Fruit fly (Drosophila melanogaster): ENCODE measurements around the gene CG42526.

CG42526 gene

DNA sequence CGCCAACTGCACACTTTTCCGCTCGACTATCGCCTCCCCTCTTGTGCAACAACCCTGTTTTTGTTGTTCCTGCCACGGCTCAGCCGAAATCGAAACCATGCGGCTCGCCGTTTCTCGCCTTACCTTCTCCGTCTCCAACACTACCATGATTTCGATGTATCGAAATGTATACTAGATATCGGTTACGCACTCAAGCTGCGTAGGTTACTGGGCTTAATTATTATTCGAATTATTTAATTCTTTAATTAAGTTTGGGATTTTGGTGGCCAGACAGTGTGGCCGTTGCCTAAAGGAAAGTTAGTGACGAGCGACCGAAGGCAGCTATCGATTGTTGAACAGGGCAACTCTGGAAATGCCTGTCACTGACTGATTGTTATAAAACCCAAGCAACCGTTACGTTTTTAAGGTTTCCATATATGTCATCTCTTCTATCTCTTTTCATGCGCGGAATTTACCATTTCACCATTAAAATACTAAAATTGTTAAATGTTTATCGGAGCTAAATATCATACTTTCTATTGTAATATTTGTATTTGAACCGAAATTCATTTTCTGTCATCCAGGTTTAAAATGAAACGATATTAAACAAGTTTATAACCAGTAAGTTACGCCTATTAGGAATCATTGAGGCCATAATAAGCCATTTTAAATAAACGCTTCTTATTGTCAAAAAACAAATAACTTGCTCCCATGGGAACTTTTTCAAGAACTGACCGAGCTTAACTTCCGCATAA, 32.9 kb downstream of the CG42526 start, which contains the start of gene eIF4E1 (continued):
- TF ChIP-seq Sin3A (optimal IDR thresholded peaks at IDR 0.05): peak; percentile 89
- peak; percentile 96 for TF ChIP-seq CG9437 (GFP tag; optimal IDR thresholded peaks at IDR 0.05)
- peak; percentile 77 for TF ChIP-seq CG12659 (GFP tag; optimal IDR thresholded peaks at IDR 0.05)
- no peak for TF ChIP-seq gcm2 (GFP tag; optimal IDR thresholded peaks at IDR 0.05)
- TF ChIP-seq CG1602 (GFP tag; optimal IDR thresholded peaks at IDR 0.05): no peak
- no peak for TF ChIP-seq CG7556 (GFP tag; optimal IDR thresholded peaks at IDR 0.05)
- TF ChIP-seq bbx (GFP tag; IDR thresholded peaks at IDR 0.05; ENCODE audit: partially characterized antibody): peak; percentile 85
- TF ChIP-seq maf-S (GFP tag; optimal IDR thresholded peaks at IDR 0.05): peak; percentile 2
- no peak for TF ChIP-seq p53 (GFP tag; optimal IDR thresholded peaks at IDR 0.05)
- no peak for TF ChIP-seq sqz (GFP tag; optimal IDR thresholded peaks at IDR 0.05)
- TF ChIP-seq jumu (GFP tag; optimal IDR thresholded peaks at IDR 0.05): peak; percentile 3
- TF ChIP-seq Dref (GFP tag; IDR thresholded peaks at IDR 0.05): peak; percentile 92
- no peak for TF ChIP-seq CG7271 (tag; optimal IDR thresholded peaks at IDR 0.05)
- TF ChIP-seq CG11456 (GFP tag; IDR thresholded peaks at IDR 0.05): no peak
- TF ChIP-seq CG17829 (tag; optimal IDR thresholded peaks at IDR 0.05): peak; percentile 73
- no peak for TF ChIP-seq CG15269 (tag; optimal IDR thresholded peaks at IDR 0.05)
- TF ChIP-seq CG2678 (tag; optimal IDR thresholded peaks at IDR 0.05): no peak
- TF ChIP-seq kay (GFP tag; optimal IDR thresholded peaks at IDR 0.05): peak; percentile 23
- TF ChIP-seq CG9932 (GFP tag; IDR thresholded peaks at IDR 0.05): peak; percentile 31; the same call in 1 of the 2 replicates
- no peak for TF ChIP-seq hkb (optimal IDR thresholded peaks at IDR 0.05)
- no peak for TF ChIP-seq hkb (GFP tag; IDR thresholded peaks at IDR 0.05)
- TF ChIP-seq ssp (GFP tag; IDR thresholded peaks at IDR 0.05): peak; percentile 38
- TF ChIP-seq BEAF-32 (GFP tag; optimal IDR thresholded peaks at IDR 0.05): peak; percentile 90
- TF ChIP-seq hbn (GFP tag; IDR thresholded peaks at IDR 0.05; ENCODE audit: partially characterized antibody): peak; percentile 57
- TF ChIP-seq NC2β (GFP tag; optimal IDR thresholded peaks at IDR 0.05): peak; percentile 7
- peak; percentile 9 for TF ChIP-seq slou (GFP tag; optimal IDR thresholded peaks at IDR 0.05)
- TF ChIP-seq HLH54F (GFP tag; optimal IDR thresholded peaks at IDR 0.05): peak; percentile 29
- TF ChIP-seq Lhr (GFP tag; optimal IDR thresholded peaks at IDR 0.05): peak; percentile 79
- TF ChIP-seq nau (GFP tag; optimal IDR thresholded peaks at IDR 0.05): no peak
- peak; percentile 52 for TF ChIP-seq CG17186 (GFP tag; optimal IDR thresholded peaks at IDR 0.05)
- peak; percentile 80 for TF ChIP-seq CG13287 (GFP tag; IDR thresholded peaks at IDR 0.05; ENCODE audit: partially characterized antibody)
- TF ChIP-seq HLH4C (GFP tag; IDR thresholded peaks at IDR 0.05; ENCODE audit: partially characterized antibody): peak; percentile 57; the same call in 2 of the 3 replicates
- TF ChIP-seq ems (GFP tag; optimal IDR thresholded peaks at IDR 0.05): peak; percentile 37
- peak; percentile 65 for TF ChIP-seq Rfx (GFP tag; IDR thresholded peaks at IDR 0.05)
- peak; percentile 2 for TF ChIP-seq lilli (GFP tag; optimal IDR thresholded peaks at IDR 0.05)
- no peak for TF ChIP-seq CG10321 (GFP tag; IDR thresholded peaks at IDR 0.05)
- peak; percentile 52; the same call in 1 of the 2 replicates for TF ChIP-seq CG4360 (GFP tag; IDR thresholded peaks at IDR 0.05)
- peak; percentile 36; the same call in 2 of the 3 replicates for TF ChIP-seq CG14860 (GFP tag; IDR thresholded peaks at IDR 0.05; ENCODE audit: partially characterized antibody)
- peak; percentile 1 for TF ChIP-seq CG1233 (GFP tag; optimal IDR thresholded peaks at IDR 0.05)
- peak; percentile 56 to 91 for TF ChIP-seq Pdp1 (GFP tag; optimal IDR thresholded peaks at IDR 0.05)
- peak; percentile 87 for TF ChIP-seq CG3281 (GFP tag; optimal IDR thresholded peaks at IDR 0.05)
- no peak for TF ChIP-seq fd102C (GFP tag; optimal IDR thresholded peaks at IDR 0.05)
- peak in 1 of 2 experiments; percentile 5 for TF ChIP-seq crp (GFP tag; optimal IDR thresholded peaks at IDR 0.05)
- peak; percentile 28 for TF ChIP-seq CG1792 (GFP tag; optimal IDR thresholded peaks at IDR 0.05)
- no peak for TF ChIP-seq Six4 (GFP tag; optimal IDR thresholded peaks at IDR 0.05)
- no peak for TF ChIP-seq Hmx (GFP tag; optimal IDR thresholded peaks at IDR 0.05)
- peak; percentile 5 for TF ChIP-seq gem (tag; optimal IDR thresholded peaks at IDR 0.05)
- TF ChIP-seq Camta (GFP tag; optimal IDR thresholded peaks at IDR 0.05): peak; percentile 32
- peak; percentile 5 for TF ChIP-seq CG9876 (GFP tag; optimal IDR thresholded peaks at IDR 0.05)
